Worm (Caenorhabditis elegans) whole organism, midembryonic: Measurements from ENCODE around the gene lig-1.

Experiments
- flt-1 ChIP-seq: fragments of 200-800 bp; sonication (Bioruptor generic); IDR thresholded peaks from 2 replicates; pipeline ENCODE4 v1.3.6; 2022; ENCODE audit warnings: missing genetic modification characterization, missing compliant biosample characterization
- klf-2 ChIP-seq: fragments of 200-800 bp; sonication (Bioruptor generic); conservative IDR thresholded peaks from 2 replicates; pipeline ENCODE4 v1.3.6; 2022; ENCODE audit warnings: missing genetic modification reagents, missing genetic modification characterization, missing compliant biosample characterization
- ztf-23 ChIP-seq: fragments of 200-800 bp; sonication (Bioruptor generic); IDR thresholded peaks from 2 replicates; pipeline ENCODE4 v1.3.6; 2022; ENCODE audit warnings: missing genetic modification reagents, missing genetic modification characterization, missing compliant biosample characterization

ce11 chrV:10798090-10798489, 15.8 kb upstream of the lig-1 start, which contains the start of gene srh-184:
- TF ChIP-seq klf-2 (GFP tag; lab: Robert Waterston, UW): no peak
- TF ChIP-seq ztf-23 (GFP tag; lab: Robert Waterston, UW): no peak
- no peak for TF ChIP-seq flt-1 (GFP tag; lab: Robert Waterston, UW)
